Fruit fly (Drosophila melanogaster) whole organism, prepupa: Measurements from ENCODE around the gene eIF3e.

Experiments
- CG16779 ChIP-seq: fragments of 200-800 bp; sonication (Bioruptor generic); optimal IDR thresholded peaks from 3 replicates; lab custom pipeline; 2017; ENCODE audit warnings: missing biosample characterization, mild to moderate bottlenecking, missing genetic modification characterization
- CG8119 ChIP-seq: fragments of 200-800 bp; sonication (Bioruptor generic); IDR thresholded peaks from 3 replicates; pipeline ENCODE4 v1.3.6; 2022; ENCODE audit warnings: missing biosample characterization, missing genetic modification characterization
- Hr38 ChIP-seq: sonication (Bioruptor generic); optimal IDR thresholded peaks from 2 replicates; lab custom pipeline; 2016; ENCODE audit warnings: missing biosample characterization, missing genetic modification characterization
- Lpt ChIP-seq: fragments of 200-800 bp; sonication (Bioruptor generic); optimal IDR thresholded peaks from 3 replicates; lab custom pipeline; 2016; ENCODE audit warnings: missing biosample characterization, missing genetic modification characterization
- fkh ChIP-seq: fragments of 200-800 bp; sonication (Bioruptor generic); optimal IDR thresholded peaks from 3 replicates; lab custom pipeline; 2017; ENCODE audit warnings: missing biosample characterization, mild to moderate bottlenecking, missing genetic modification characterization, moderate library complexity

dm6 chr3L:16780317-16780716 is 6.4 kb downstream of the eIF3e start:
- no peak for TF ChIP-seq Lpt (GFP tag; lab: Kevin White, UChicago)
- no peak for TF ChIP-seq fkh (GFP tag; lab: Kevin White, UChicago)
- no peak for TF ChIP-seq CG8119 (GFP tag; lab: Robert Waterston, UW)
- TF ChIP-seq CG16779 (tag; lab: Kevin White, UChicago), result no peak
- no peak for TF ChIP-seq Hr38
